Worm (Caenorhabditis elegans) whole organism, young adult: ENCODE data around the gene C29H12.2.

ENCODE experiments used
- B0035.1 ChIP-seq: sonication (generic microtip); optimal IDR thresholded peaks from 2 replicates; lab custom pipeline; 2016; ENCODE audit warnings: missing genetic modification characterization, mild to moderate bottlenecking, missing compliant biosample characterization, missing genotype, missing genetic modification reagents
- B0261.1 ChIP-seq: sonication (generic microtip); optimal IDR thresholded peaks from 2 replicates; lab custom pipeline; 2016; ENCODE audit warnings: mild to moderate bottlenecking, missing genetic modification characterization, moderate library complexity, missing compliant biosample characterization
- C17E4.6 ChIP-seq: fragments of 200-800 bp; sonication (Bioruptor generic); IDR thresholded peaks from 2 replicates; pipeline ENCODE4 v1.3.6; 2022; ENCODE audit warnings: missing genetic modification reagents, missing genetic modification characterization, missing compliant biosample characterization
- F23B12.7 ChIP-seq: sonication (generic microtip); optimal IDR thresholded peaks from 2 replicates; lab custom pipeline; 2017; ENCODE audit warnings: missing genetic modification characterization, mild to moderate bottlenecking, missing compliant biosample characterization, antibody characterized with exemption, moderate library complexity; ENCODE audit not compliant: insufficient read depth
- ZK185.1 ChIP-seq: sonication (generic microtip); optimal IDR thresholded peaks from 2 replicates; lab custom pipeline; 2016; ENCODE audit warnings: mild to moderate bottlenecking, missing genetic modification characterization, missing compliant biosample characterization; ENCODE audit not compliant: poor library complexity, severe bottlenecking
- ama-1 ChIP-seq, 3 experiments: fragments of 150-350 bp in 1 of 3; sonication (generic microtip) in 2 of 3; optimal IDR thresholded peaks; 2 replicates each; lab custom pipeline; 2014 to 2018; ENCODE audit warnings: missing biosample characterization in 2 of 3, missing genetic modification characterization in 2 of 3, missing genetic modification reagents in 2 of 3
- atf-7 ChIP-seq: sonication (generic microtip); optimal IDR thresholded peaks from 2 replicates; lab custom pipeline; 2017; ENCODE audit warnings: mild to moderate bottlenecking, missing genetic modification characterization, missing compliant biosample characterization
- bed-2 ChIP-seq: fragments of 200-800 bp; sonication (Bioruptor generic); IDR thresholded peaks from 2 replicates; pipeline ENCODE4 v1.3.6; 2022; ENCODE audit warnings: missing genetic modification reagents, missing genetic modification characterization, missing compliant biosample characterization
- ceh-40 ChIP-seq: fragments of 200-800 bp; sonication (Bioruptor generic); IDR thresholded peaks from 2 replicates; pipeline ENCODE4 v1.3.6; 2022; ENCODE audit warnings: missing genetic modification characterization, missing compliant biosample characterization
- ceh-58 ChIP-seq: fragments of 200-800 bp; sonication (Bioruptor generic); IDR thresholded peaks from 2 replicates; pipeline ENCODE4 v1.3.6; 2022; ENCODE audit warnings: missing genetic modification characterization, missing compliant biosample characterization
- ceh-91 ChIP-seq: fragments of 200-800 bp; sonication (Bioruptor generic); IDR thresholded peaks from 2 replicates; pipeline ENCODE4 v1.3.6; 2022; ENCODE audit warnings: missing genetic modification reagents, missing genetic modification characterization, missing compliant biosample characterization
- die-1 ChIP-seq: sonication (generic microtip); optimal IDR thresholded peaks from 2 replicates; lab custom pipeline; 2016; ENCODE audit warnings: missing genotype, mild to moderate bottlenecking, missing genetic modification characterization, missing compliant biosample characterization
- dox-1 ChIP-seq: fragments of 200-800 bp; sonication (Bioruptor generic); IDR thresholded peaks from 2 replicates; pipeline ENCODE4 v1.3.6; 2022; ENCODE audit warnings: missing genetic modification reagents, missing genetic modification characterization, missing compliant biosample characterization
- dpl-1 ChIP-seq: fragments of 150-350 bp; optimal IDR thresholded peaks from 2 replicates; lab custom pipeline; 2014; ENCODE audit warnings: missing biosample characterization, missing genetic modification reagents, missing genetic modification characterization
- egrh-3 ChIP-seq: fragments of 200-800 bp; sonication (Bioruptor generic); IDR thresholded peaks from 2 replicates; pipeline ENCODE4 v1.3.6; 2022; ENCODE audit warnings: missing genetic modification reagents, missing genetic modification characterization, missing compliant biosample characterization
- ekl-4 ChIP-seq: fragments of 200-800 bp; sonication (Bioruptor generic); IDR thresholded peaks from 2 replicates; pipeline ENCODE4 v1.3.6; 2022; ENCODE audit warnings: missing genetic modification reagents, missing genetic modification characterization, missing compliant biosample characterization
- hrde-1 ChIP-seq: sonication (generic microtip); optimal IDR thresholded peaks from 2 replicates; lab custom pipeline; 2016; ENCODE audit warnings: missing genetic modification characterization, mild to moderate bottlenecking, missing compliant biosample characterization, moderate library complexity, missing genotype, missing genetic modification reagents, borderline replicate concordance
- lag-1 ChIP-seq: fragments of 200-800 bp; sonication (Bioruptor generic); IDR thresholded peaks from 2 replicates; pipeline ENCODE4 v1.3.6; 2022; ENCODE audit warnings: missing genetic modification reagents, missing genetic modification characterization, missing compliant biosample characterization
- lsl-1 ChIP-seq: fragments of 200-800 bp; sonication (Bioruptor generic); optimal IDR thresholded peaks from 2 replicates; lab custom pipeline; 2018; ENCODE audit warnings: mild to moderate bottlenecking, missing genetic modification characterization, moderate library complexity, missing compliant biosample characterization
- madf-3 ChIP-seq: fragments of 200-800 bp; sonication (Bioruptor generic); IDR thresholded peaks from 2 replicates; pipeline ENCODE4 v1.3.6; 2022; ENCODE audit warnings: missing genetic modification reagents, missing genetic modification characterization, missing compliant biosample characterization
- madf-8 ChIP-seq: fragments of 200-800 bp; sonication (Bioruptor generic); conservative IDR thresholded peaks from 2 replicates; pipeline ENCODE4 v1.3.6; 2022; ENCODE audit warnings: missing genetic modification reagents, missing genetic modification characterization, missing compliant biosample characterization
- mes-4 ChIP-seq: sonication (generic microtip); optimal IDR thresholded peaks from 2 replicates; lab custom pipeline; 2016; ENCODE audit warnings: missing genotype, missing genetic modification characterization, missing compliant biosample characterization
- nfya-2 ChIP-seq: fragments of 200-800 bp; sonication (Bioruptor generic); IDR thresholded peaks from 2 replicates; pipeline ENCODE4 v1.3.6; 2022; ENCODE audit warnings: missing genetic modification reagents, missing genetic modification characterization, missing compliant biosample characterization
- nfyb-1 ChIP-seq: fragments of 200-800 bp; sonication (Bioruptor generic); IDR thresholded peaks from 2 replicates; pipeline ENCODE4 v1.3.6; 2022; ENCODE audit warnings: missing genetic modification reagents, missing genetic modification characterization, missing compliant biosample characterization
- nhr-27 ChIP-seq: fragments of 200-800 bp; sonication (Bioruptor generic); optimal IDR thresholded peaks from 2 replicates; lab custom pipeline; 2018; ENCODE audit warnings: mild to moderate bottlenecking, missing genetic modification characterization, moderate library complexity, missing compliant biosample characterization
- rcor-1 ChIP-seq: fragments of 200-800 bp; sonication (Bioruptor generic); IDR thresholded peaks from 2 replicates; pipeline ENCODE4 v1.3.6; 2022; ENCODE audit warnings: missing genetic modification reagents, missing genetic modification characterization, missing compliant biosample characterization
- rpc-1 ChIP-seq, 2 experiments: fragments of 150-350 bp in 1 of 2; sonication (generic microtip) in 1 of 2; optimal IDR thresholded peaks; 2 replicates each; lab custom pipeline; 2014 to 2018; ENCODE audit warnings: missing biosample characterization in 1 of 2, missing genetic modification characterization in 1 of 2, missing genetic modification reagents in 1 of 2, missing genotype in 1 of 2
- sdz-38 ChIP-seq: sonication (generic microtip); optimal IDR thresholded peaks from 2 replicates; lab custom pipeline; 2016; ENCODE audit warnings: missing genotype, missing genetic modification characterization, missing compliant biosample characterization
- sea-2 ChIP-seq: fragments of 200-800 bp; sonication (Bioruptor generic); IDR thresholded peaks from 2 replicates; pipeline ENCODE4 v1.3.6; 2022; ENCODE audit warnings: missing genetic modification characterization, missing compliant biosample characterization
- snpc-1.1 ChIP-seq: sonication (generic microtip); optimal IDR thresholded peaks from 2 replicates; lab custom pipeline; 2017; ENCODE audit warnings: missing genetic modification characterization, mild to moderate bottlenecking, missing compliant biosample characterization, antibody characterized with exemption, moderate library complexity, missing genotype, missing genetic modification reagents; ENCODE audit not compliant: insufficient read depth
- snpc-1.3 ChIP-seq: sonication (generic microtip); optimal IDR thresholded peaks from 2 replicates; lab custom pipeline; 2017; ENCODE audit warnings: missing genetic modification characterization, mild to moderate bottlenecking, missing compliant biosample characterization, antibody characterized with exemption, moderate library complexity, missing genotype, missing genetic modification reagents; ENCODE audit not compliant: insufficient read depth
- tbp1 ChIP-seq: fragments of 200-800 bp; sonication (Bioruptor generic); optimal IDR thresholded peaks from 2 replicates; lab custom pipeline; 2018; ENCODE audit warnings: mild to moderate bottlenecking, missing genetic modification characterization, missing compliant biosample characterization
- tbx-9 ChIP-seq: sonication (generic microtip); optimal IDR thresholded peaks from 2 replicates; lab custom pipeline; 2016; ENCODE audit warnings: borderline replicate concordance, missing genetic modification characterization, inconsistent platforms, missing compliant biosample characterization
- tlf-1 ChIP-seq: fragments of 200-800 bp; sonication (Bioruptor generic); optimal IDR thresholded peaks from 2 replicates; lab custom pipeline; 2018; ENCODE audit warnings: mild to moderate bottlenecking, missing genetic modification characterization, missing compliant biosample characterization
- unc-62 ChIP-seq: fragments of 150-350 bp; optimal IDR thresholded peaks from 2 replicates; lab custom pipeline; 2014; ENCODE audit warnings: missing biosample characterization, missing genetic modification reagents, missing genetic modification characterization
- zfh-2 ChIP-seq: fragments of 200-800 bp; sonication (Bioruptor generic); conservative IDR thresholded peaks from 2 replicates; pipeline ENCODE4 v1.3.6; 2022; ENCODE audit warnings: missing genetic modification reagents, missing genetic modification characterization, missing compliant biosample characterization
- ztf-26 ChIP-seq: sonication (generic microtip); optimal IDR thresholded peaks from 2 replicates; lab custom pipeline; 2017; ENCODE audit warnings: missing genetic modification characterization, missing compliant biosample characterization
- ztf-28 ChIP-seq: fragments of 200-800 bp; sonication (Bioruptor generic); IDR thresholded peaks from 2 replicates; pipeline ENCODE4 v1.3.6; 2022; ENCODE audit warnings: missing genetic modification reagents, missing genetic modification characterization, missing compliant biosample characterization
- ztf-6 ChIP-seq: fragments of 200-800 bp; sonication (Bioruptor generic); IDR thresholded peaks from 2 replicates; pipeline ENCODE4 v1.3.6; 2022; ENCODE audit warnings: missing genetic modification reagents, missing genetic modification characterization, missing compliant biosample characterization

Gene C29H12.2

DNA sequence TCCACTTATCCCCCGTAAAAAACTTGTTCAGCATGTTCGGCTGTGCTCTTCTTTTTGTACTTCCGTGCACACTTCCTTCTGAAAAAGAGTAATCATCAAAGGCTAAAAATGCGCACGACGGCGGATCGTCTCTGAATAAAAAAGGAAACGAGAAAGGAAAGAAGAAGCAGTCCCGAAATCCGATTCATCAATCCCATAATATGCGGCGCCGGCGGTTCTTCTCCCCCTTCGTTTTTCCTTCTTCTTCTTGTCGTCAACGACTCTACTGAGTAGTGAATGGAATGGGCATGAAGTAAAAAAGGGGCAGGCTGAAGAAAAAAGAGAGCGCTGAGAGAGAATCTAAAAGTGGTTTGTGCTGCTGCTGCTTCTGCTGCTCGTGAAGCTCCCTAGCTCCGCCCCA is 25.8 kb downstream of the C29H12.2 start:
- TF ChIP-seq dpl-1 (no peak), ekl-4 (GFP tag; lab: Robert Waterston, UW) (no peak), zfh-2 (GFP tag; lab: Robert Waterston, UW) (peak; percentile 71), die-1 (tag; lab: Kevin White, UChicago) (no peak), F23B12.7 (tag; lab: Kevin White, UChicago) (no peak), egrh-3 (GFP tag; lab: Robert Waterston, UW) (peak; percentile 16; the same call in 1 of the 2 replicates)

DNA sequence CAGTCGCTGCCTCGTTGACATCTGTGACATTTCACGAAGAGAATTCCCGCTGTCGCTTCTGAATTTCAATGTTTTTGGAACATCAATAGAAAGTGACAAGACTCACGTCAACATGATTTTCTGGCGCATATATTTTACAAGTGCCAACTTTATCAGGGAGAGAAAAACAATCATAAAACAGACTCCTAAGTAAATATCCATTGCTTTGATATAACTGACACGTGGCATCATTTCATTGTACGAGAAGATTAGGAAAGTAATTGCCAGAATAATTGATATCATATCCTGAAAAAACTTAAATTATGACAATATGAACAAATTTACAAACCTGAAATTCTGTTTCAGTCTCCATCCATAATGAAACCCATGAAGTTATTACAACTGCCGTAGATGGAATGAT is 34.5 kb downstream of the C29H12.2 start:
- no peak for TF ChIP-seq C17E4.6 (GFP tag; lab: Robert Waterston, UW)
- TF ChIP-seq, all 124 proteins: peak for 0

- TF ChIP-seq ZK185.1 (no peak), sdz-38 (tag; lab: Kevin White, UChicago) (no peak), lag-1 (no peak), unc-62 (GFP tag; lab: Kevin White, UChicago) (no peak), nhr-27 (tag; lab: Kevin White, UChicago) (no peak), ceh-40 (GFP tag; lab: Robert Waterston, UW) (no peak), rcor-1 (GFP tag; lab: Robert Waterston, UW) (no peak), tbx-9 (tag; lab: Kevin White, UChicago) (no peak), dox-1 (GFP tag; lab: Robert Waterston, UW) (no peak)
These were observed 37.4 kb downstream of the C29H12.2 start, which contains the start of gene exp-1 for ce11 chrII:6160994-6161393. TSS of gene exp-1 (minus strand) at chrII:6161094.

DNA sequence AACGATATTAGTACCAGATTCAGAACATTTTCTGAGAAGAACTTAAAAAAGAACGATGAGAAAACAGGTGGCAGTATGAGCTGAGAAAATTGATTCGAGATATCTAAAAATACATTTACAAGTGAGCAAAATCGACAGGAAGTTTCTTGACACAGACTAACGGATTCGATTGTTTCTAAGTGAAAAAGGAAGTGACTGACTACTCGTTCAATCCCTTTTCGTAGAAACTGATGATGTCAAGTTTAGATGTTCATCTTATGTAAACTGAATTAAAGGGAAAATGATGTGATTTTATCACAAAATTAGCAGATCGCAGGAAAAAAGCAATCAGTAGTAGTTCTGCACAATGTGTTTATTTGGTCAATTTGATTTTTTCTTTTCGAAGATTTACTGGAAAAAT is 41.5 kb downstream of the C29H12.2 start:
- no peak for TF ChIP-seq sdz-38 (tag; lab: Kevin White, UChicago)
- no peak for TF ChIP-seq mes-4 (tag; lab: Kevin White, UChicago)
- no peak for TF ChIP-seq lsl-1
- no peak for TF ChIP-seq hrde-1 (tag; lab: Kevin White, UChicago)
- TF ChIP-seq nfya-2 (GFP tag; lab: Robert Waterston, UW): no peak
- TF ChIP-seq ztf-28: no peak
- no peak for TF ChIP-seq ceh-58
- TF ChIP-seq ama-1 (optimal IDR thresholded peaks at IDR 0.05; lab: Kevin White, UChicago): no peak
- TF ChIP-seq ama-1 (GFP tag; optimal IDR thresholded peaks at IDR 0.05; lab: Kevin White, UChicago): no peak
- TF ChIP-seq madf-3 (GFP tag; lab: Robert Waterston, UW): no peak
- TF ChIP-seq, all 124 proteins: peak for 0

- TF ChIP-seq tbp1 (peak; percentile 77), dox-1 (GFP tag; lab: Robert Waterston, UW) (no peak), rpc-1 (optimal IDR thresholded peaks at IDR 0.05; lab: Kevin White, UChicago) (peak; percentile 20), rpc-1 (tag; optimal IDR thresholded peaks at IDR 0.05; lab: Kevin White, UChicago) (peak; percentile 67), B0261.1 (tag; lab: Kevin White, UChicago) (peak; percentile 27), bed-2 (no peak)
These were observed 45.1 kb downstream of the C29H12.2 start for ce11 chrII:6168714-6169113.

ce11 chrII:6169156-6169555 is 45.5 kb downstream of the C29H12.2 start, which contains the start of gene hst-3.1:
TSS of gene hst-3.1 (minus strand) at chrII:6169256.
- TF ChIP-seq sea-2 (GFP tag; lab: Robert Waterston, UW) (no peak), ztf-26 (tag; lab: Kevin White, UChicago) (no peak), C17E4.6 (GFP tag; lab: Robert Waterston, UW) (no peak), snpc-1.1 (tag; lab: Kevin White, UChicago) (no peak), dox-1 (GFP tag; lab: Robert Waterston, UW) (no peak), ztf-6 (GFP tag; lab: Robert Waterston, UW) (no peak), snpc-1.3 (no peak), sdz-38 (tag; lab: Kevin White, UChicago) (no peak), F23B12.7 (tag; lab: Kevin White, UChicago) (no peak), hrde-1 (tag; lab: Kevin White, UChicago) (no peak), atf-7 (no peak), madf-8 (GFP tag; lab: Robert Waterston, UW) (no peak), rcor-1 (GFP tag; lab: Robert Waterston, UW) (no peak), tlf-1 (no peak), ceh-91 (GFP tag; lab: Robert Waterston, UW) (no peak), B0035.1 (tag; lab: Kevin White, UChicago) (no peak), nfyb-1 (GFP tag; lab: Robert Waterston, UW) (no peak)
